Worm (Caenorhabditis elegans): ENCODE data around the gene ubl-1.

Gene ubl-1

DNA sequence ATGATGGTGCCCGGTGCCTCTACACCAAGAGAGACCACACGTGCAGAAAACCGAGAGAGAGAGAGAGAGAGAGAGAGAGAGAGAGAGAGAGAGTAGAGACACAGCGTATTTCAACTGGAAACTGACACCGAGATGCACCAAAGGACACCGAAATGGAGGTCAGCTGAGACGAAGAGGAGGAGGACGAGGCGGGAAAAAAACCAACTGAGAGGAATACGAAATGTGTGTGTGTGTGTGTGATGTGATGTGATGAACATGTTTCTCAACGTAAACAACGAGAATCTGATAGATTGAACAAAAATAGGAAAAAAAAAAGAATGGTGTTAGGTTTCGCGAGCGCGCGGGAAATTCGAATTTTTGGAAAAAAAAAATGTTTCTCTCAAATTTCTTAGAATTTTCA is 30.8 kb upstream of the ubl-1 start (continued):
- TF ChIP-seq nfyb-1 (GFP tag; IDR thresholded peaks at IDR 0.05) (no peak), snpc-1.3 (tag; optimal IDR thresholded peaks at IDR 0.05; ENCODE audit: insufficient read depth) (no peak), attf-5 (GFP tag; optimal IDR thresholded peaks at IDR 0.05) (peak; percentile 75), lin-35 (GFP tag; optimal IDR thresholded peaks at IDR 0.05) (peak in 1 of 3 experiments; percentile 51), zfh-2 (GFP tag; conservative IDR thresholded peaks at IDR 0.05) (peak; percentile 78), lir-1 (GFP tag; conservative IDR thresholded peaks at IDR 0.05) (no peak), K12H6.12 (tag; optimal IDR thresholded peaks at IDR 0.05) (no peak), tbp1 (GFP tag; optimal IDR thresholded peaks at IDR 0.05) (peak; percentile 5), B0019.2 (GFP tag; conservative IDR thresholded peaks at IDR 0.05) (no peak), egl-44 (GFP tag; IDR thresholded peaks at IDR 0.05) (no peak), sptf-2 (GFP tag; optimal IDR thresholded peaks at IDR 0.05) (no peak), cebp-2 (GFP tag; IDR thresholded peaks at IDR 0.05) (no peak), ceh-79 (tag; optimal IDR thresholded peaks at IDR 0.05) (no peak), madf-8 (GFP tag; conservative IDR thresholded peaks at IDR 0.05) (no peak), rcor-1 (GFP tag; IDR thresholded peaks at IDR 0.05) (no peak), nhr-27 (tag; optimal IDR thresholded peaks at IDR 0.05) (no peak), hrde-1 (tag; optimal IDR thresholded peaks at IDR 0.05; ENCODE audit: borderline replicate concordance) (no peak), T26A5.8 (tag; optimal IDR thresholded peaks at IDR 0.05) (no peak), egl-18 (GFP tag; IDR thresholded peaks at IDR 0.05) (no peak), sdz-38 (tag; optimal IDR thresholded peaks at IDR 0.05) (no peak), ztf-22 (GFP tag; optimal IDR thresholded peaks at IDR 0.05) (no peak), lin-26 (GFP tag; IDR thresholded peaks at IDR 0.05) (no peak), dox-1 (GFP tag; IDR thresholded peaks at IDR 0.05) (no peak), C06A6.2 (GFP tag; conservative IDR thresholded peaks at IDR 0.05) (no peak), F57A8.1 (GFP tag; optimal IDR thresholded peaks at IDR 0.05) (no peak), ceh-91 (GFP tag; IDR thresholded peaks at IDR 0.05) (no peak), unc-62 (GFP tag; optimal IDR thresholded peaks at IDR 0.05) (no peak), F33H1.4 (GFP tag; IDR thresholded peaks at IDR 0.05) (no peak), ztf-18 (tag; optimal IDR thresholded peaks at IDR 0.05) (no peak), mxl-1 (tag; optimal IDR thresholded peaks at IDR 0.05) (no peak), mel-28 (tag; optimal IDR thresholded peaks at IDR 0.05; ENCODE audit: borderline replicate concordance) (no peak), Y79H2A.3 (GFP tag; conservative IDR thresholded peaks at IDR 0.05) (no peak), ekl-4 (GFP tag; IDR thresholded peaks at IDR 0.05) (no peak), B0035.1 (tag; optimal IDR thresholded peaks at IDR 0.05) (no peak), F49E8.2 (tag; optimal IDR thresholded peaks at IDR 0.05; ENCODE audit: insufficient read depth) (no peak), ama-1 (optimal IDR thresholded peaks at IDR 0.05) (no peak), ama-1 (GFP tag; optimal IDR thresholded peaks at IDR 0.05) (no peak), nhr-120 (GFP tag; IDR thresholded peaks at IDR 0.05) (no peak), lin-54 (GFP tag; optimal IDR thresholded peaks at IDR 0.05) (peak; percentile 44), let-526 (GFP tag; IDR thresholded peaks at IDR 0.05) (no peak), atf-7 (tag; optimal IDR thresholded peaks at IDR 0.05) (no peak), lsy-27 (tag; optimal IDR thresholded peaks at IDR 0.05; ENCODE audit: borderline replicate concordance, insufficient read depth) (no peak), cebp-1 (GFP tag; IDR thresholded peaks at IDR 0.05) (no peak), cebp-1 (tag; optimal IDR thresholded peaks at IDR 0.05) (peak; percentile 65), K11D2.4 (GFP tag; IDR thresholded peaks at IDR 0.05) (peak; percentile 9; the same call in 1 of the 2 replicates), ztf-6 (GFP tag; IDR thresholded peaks at IDR 0.05) (no peak), aptf-2 (GFP tag; conservative IDR thresholded peaks at IDR 0.05) (no peak), gei-17 (GFP tag; optimal IDR thresholded peaks at IDR 0.05) (no peak), egrh-3 (GFP tag; IDR thresholded peaks at IDR 0.05) (peak; percentile 57), hlh-26 (GFP tag; conservative IDR thresholded peaks at IDR 0.05) (no peak)
